Worm (Caenorhabditis elegans) whole organism, young adult: ENCODE data around the gene zen-4.
A peak's percentile ranks its signal among the peaks of the same experiment; 100 is the strongest.

Source experiments
- athp-1 ChIP-seq: sonication (generic microtip); optimal IDR thresholded peaks from 2 replicates; lab custom pipeline; 2017; ENCODE audit warnings: mild to moderate bottlenecking, missing genetic modification characterization, missing compliant biosample characterization
- egrh-3 ChIP-seq: fragments of 200-800 bp; sonication (Bioruptor generic); IDR thresholded peaks from 2 replicates; pipeline ENCODE4 v1.3.6; 2022; ENCODE audit warnings: missing genetic modification reagents, missing genetic modification characterization, missing compliant biosample characterization
- ets-4 ChIP-seq: fragments of 200-800 bp; sonication (Bioruptor generic); optimal IDR thresholded peaks from 2 replicates; lab custom pipeline; 2018; ENCODE audit warnings: mild to moderate bottlenecking, missing genetic modification characterization, missing compliant biosample characterization
- hsf-1 ChIP-seq: fragments of 200-800 bp; sonication (Bioruptor generic); IDR thresholded peaks from 2 replicates; pipeline ENCODE4 v1.3.6; 2022; ENCODE audit warnings: missing genetic modification reagents, missing genetic modification characterization, missing compliant biosample characterization
- let-607 ChIP-seq, 2 experiments: fragments of 200-800 bp in 1 of 2; sonication (Bioruptor generic) in 1 of 2; sonication (generic microtip) in 1 of 2; optimal IDR thresholded peaks; 2 replicates each; lab custom pipeline; 2016 to 2018; ENCODE audit warnings: mild to moderate bottlenecking in 2 of 2, missing compliant biosample characterization in 2 of 2, missing genetic modification characterization in 2 of 2, moderate library complexity in 2 of 2, missing genotype in 1 of 2
- madf-10 ChIP-seq: sonication (generic microtip); optimal IDR thresholded peaks from 2 replicates; lab custom pipeline; 2016; ENCODE audit warnings: mild to moderate bottlenecking, missing genetic modification characterization, missing compliant biosample characterization
- madf-6 ChIP-seq: fragments of 200-800 bp; sonication (Bioruptor generic); IDR thresholded peaks from 2 replicates; pipeline ENCODE4 v1.3.6; 2022; ENCODE audit warnings: missing genetic modification reagents, missing genetic modification characterization, missing compliant biosample characterization
- pbrm-1 ChIP-seq: fragments of 200-800 bp; sonication (Bioruptor generic); IDR thresholded peaks from 2 replicates; pipeline ENCODE4 v1.3.6; 2022; ENCODE audit warnings: missing genetic modification reagents, missing genetic modification characterization, missing compliant biosample characterization
- snpc-1.1 ChIP-seq: sonication (generic microtip); optimal IDR thresholded peaks from 2 replicates; lab custom pipeline; 2017; ENCODE audit warnings: missing genetic modification characterization, mild to moderate bottlenecking, missing compliant biosample characterization, antibody characterized with exemption, moderate library complexity, missing genotype, missing genetic modification reagents; ENCODE audit not compliant: insufficient read depth
- snpc-4 ChIP-seq, 5 experiments: fragments of 150-350 bp in 1 of 5; sonication (generic microtip) in 4 of 5; optimal IDR thresholded peaks; 2 replicates each; lab custom pipeline; 2014 to 2018; ENCODE audit warnings: missing genetic modification characterization in 5 of 5, missing biosample characterization in 3 of 5, antibody characterized with exemption in 2 of 5, mild to moderate bottlenecking in 2 of 5, missing compliant biosample characterization in 2 of 5, missing genotype in 2 of 5, moderate library complexity in 2 of 5, missing genetic modification reagents in 1 of 5
- somi-1 ChIP-seq: fragments of 200-800 bp; sonication (Bioruptor generic); optimal IDR thresholded peaks from 2 replicates; lab custom pipeline; 2018; ENCODE audit warnings: mild to moderate bottlenecking, missing genetic modification characterization, missing compliant biosample characterization
- tbp1 ChIP-seq: fragments of 200-800 bp; sonication (Bioruptor generic); optimal IDR thresholded peaks from 2 replicates; lab custom pipeline; 2018; ENCODE audit warnings: mild to moderate bottlenecking, missing genetic modification characterization, missing compliant biosample characterization

DNA sequence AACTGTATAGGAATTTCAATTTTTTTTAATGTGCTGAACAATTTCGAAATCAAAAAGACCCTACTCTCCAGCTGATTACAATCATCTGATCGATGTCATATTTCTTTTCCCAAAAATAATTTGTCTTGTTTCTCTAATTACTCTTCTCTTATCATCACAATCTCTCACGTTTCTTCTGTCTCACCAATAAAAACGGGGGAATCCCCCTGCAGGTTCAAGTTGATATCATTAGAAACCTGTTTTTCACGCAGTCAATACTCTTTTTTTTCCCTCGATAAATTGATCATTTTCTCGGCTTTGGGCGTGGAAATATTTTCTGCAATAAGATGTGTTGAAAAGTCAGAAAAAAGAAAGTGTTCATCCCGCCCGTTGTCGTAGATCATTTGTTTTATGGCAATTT, 18.2 kb upstream of the zen-4 start:
- TF ChIP-seq pbrm-1 (GFP tag; lab: Robert Waterston, UW) (no peak), snpc-4 (GFP tag; optimal IDR thresholded peaks at IDR 0.05; lab: Kevin White, UChicago) (no peak), snpc-4 (tag; optimal IDR thresholded peaks at IDR 0.05; lab: Kevin White, UChicago) (peak in 1 of 4 experiments; percentile 46), snpc-1.1 (tag; lab: Kevin White, UChicago) (no peak), madf-10 (no peak), athp-1 (no peak), egrh-3 (GFP tag; lab: Robert Waterston, UW) (no peak), somi-1 (GFP tag; lab: Kevin White, UChicago) (peak; percentile 91), hsf-1 (GFP tag; lab: Robert Waterston, UW) (no peak), ets-4 (GFP tag; lab: Kevin White, UChicago) (no peak), madf-6 (GFP tag; lab: Robert Waterston, UW) (no peak), tbp1 (GFP tag; lab: Kevin White, UChicago) (no peak), let-607 (tag; optimal IDR thresholded peaks at IDR 0.05; lab: Kevin White, UChicago) (no peak)
